Worm (Caenorhabditis elegans) whole organism, dauer: ENCODE data around the gene T04C4.3.

ENCODE experiments used
- unc-62 ChIP-seq: sonication (generic microtip); optimal IDR thresholded peaks from 2 replicates; lab custom pipeline; 2017; ENCODE audit warnings: missing biosample characterization, missing genetic modification reagents, missing genetic modification characterization

T04C4.3 gene

ce11 chrIV:2219334-2219755, 2.7 kb upstream of the T04C4.3 start:
- TF ChIP-seq unc-62 (GFP tag; lab: Kevin White, UChicago), result no peak

ce11 chrIV:2217260-2217659, 604 bp upstream of the T04C4.3 start:
- no peak for TF ChIP-seq unc-62 (GFP tag; lab: Kevin White, UChicago)

ce11 chrIV:2198741-2199140, 17.9 kb downstream of the T04C4.3 start, which contains the start of gene Y71G10AR.4:
Gene Y71G10AR.4, plus strand, starts transcription at chrIV:2199041.
- TF ChIP-seq unc-62 (GFP tag; lab: Kevin White, UChicago), result no peak

ce11 chrIV:2195598-2195997, 21.1 kb downstream of the T04C4.3 start:
- TF ChIP-seq unc-62 (GFP tag; lab: Kevin White, UChicago), result no peak

- no peak for TF ChIP-seq unc-62 (GFP tag; lab: Kevin White, UChicago)
Measured at ce11 chrIV:2193558-2193957, 23.1 kb downstream of the T04C4.3 start.

- no peak for TF ChIP-seq unc-62 (GFP tag; lab: Kevin White, UChicago)
Measured at ce11 chrIV:2193037-2193436, 23.6 kb downstream of the T04C4.3 start.

- TF ChIP-seq unc-62 (GFP tag; lab: Kevin White, UChicago), result no peak
Measured at ce11 chrIV:2177545-2177944, 39.1 kb downstream of the T04C4.3 start, which contains the start of gene hrpu-2. Gene hrpu-2, plus strand, starts transcription at chrIV:2177896.

- no peak for TF ChIP-seq unc-62 (GFP tag; lab: Kevin White, UChicago)
Measured at ce11 chrIV:2175291-2175690, 41.4 kb downstream of the T04C4.3 start, which contains the start of gene C54E4.1. Gene C54E4.1, plus strand, starts transcription at chrIV:2175591.

ce11 chrIV:2172880-2173279, 43.8 kb downstream of the T04C4.3 start:
- no peak for TF ChIP-seq unc-62 (GFP tag; lab: Kevin White, UChicago)

- TF ChIP-seq unc-62 (GFP tag; lab: Kevin White, UChicago), result no peak
Measured at ce11 chrIV:2170332-2170731, 46.3 kb downstream of the T04C4.3 start.

ce11 chrIV:2168514-2168913, 48.1 kb downstream of the T04C4.3 start, which contains the start of gene C54E4.4:
Gene C54E4.4, minus strand, starts transcription at chrIV:2168614.
- TF ChIP-seq unc-62 (GFP tag; lab: Kevin White, UChicago), result no peak
